Fruit fly (Drosophila melanogaster): ENCODE data around the gene Nepl7.

Nepl7 gene

DNA sequence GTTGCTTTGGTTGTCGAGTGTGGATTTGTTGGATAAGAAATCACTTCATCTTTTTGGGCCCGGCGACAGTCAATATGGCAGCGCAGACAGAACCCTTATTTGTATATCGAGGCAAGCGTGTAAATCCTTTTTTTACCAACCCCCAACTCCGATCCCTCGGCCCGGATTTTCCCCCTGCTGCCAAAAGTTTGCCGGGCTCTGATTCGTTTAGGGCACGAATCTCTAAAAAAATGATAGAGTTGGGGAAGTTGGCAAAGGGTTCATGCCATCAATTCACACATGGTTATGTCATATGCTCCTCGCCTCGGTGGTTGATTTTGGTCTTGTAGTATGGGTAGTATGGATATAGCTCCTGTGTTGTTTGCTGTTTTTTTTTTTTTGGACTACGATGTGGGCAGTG lies 17.3 kb upstream of the Nepl7 start:
- no peak for TF ChIP-seq CTCF (optimal IDR thresholded peaks at IDR 0.05)
- no peak for TF ChIP-seq CG8478 (optimal IDR thresholded peaks at IDR 0.05)

dm6 chr2L:12681603-12682368 lies 12.3 kb upstream of the Nepl7 start:
- TF ChIP-seq CG8478 (optimal IDR thresholded peaks at IDR 0.05) = no peak
- no peak for TF ChIP-seq CTCF (optimal IDR thresholded peaks at IDR 0.05)

DNA sequence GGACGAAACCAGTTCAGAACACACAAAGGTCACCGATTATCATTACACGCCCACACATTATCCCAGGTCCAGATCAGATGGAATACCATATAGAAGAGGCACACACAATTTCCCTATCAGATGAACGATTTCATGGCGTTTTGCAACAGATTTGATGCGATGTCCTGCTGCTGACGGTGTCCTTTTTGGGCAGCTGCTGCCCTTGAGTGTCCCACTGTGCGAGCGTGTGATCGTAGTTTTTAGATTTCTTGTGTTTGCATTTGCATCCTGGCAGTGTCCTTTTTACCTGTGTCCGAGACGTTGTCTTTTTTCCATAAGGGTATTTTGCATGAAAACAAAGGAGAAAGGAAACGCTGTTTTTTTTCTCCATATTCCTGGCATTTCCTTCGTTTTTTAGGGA lies 9.8 kb upstream of the Nepl7 start:
- TF ChIP-seq CTCF (optimal IDR thresholded peaks at IDR 0.05) (no peak), CG8478 (optimal IDR thresholded peaks at IDR 0.05) (no peak)

dm6 chr2L:12678286-12678685 lies 8.8 kb upstream of the Nepl7 start:
- TF ChIP-seq CG8478 (optimal IDR thresholded peaks at IDR 0.05) (no peak), CTCF (optimal IDR thresholded peaks at IDR 0.05) (no peak)

DNA sequence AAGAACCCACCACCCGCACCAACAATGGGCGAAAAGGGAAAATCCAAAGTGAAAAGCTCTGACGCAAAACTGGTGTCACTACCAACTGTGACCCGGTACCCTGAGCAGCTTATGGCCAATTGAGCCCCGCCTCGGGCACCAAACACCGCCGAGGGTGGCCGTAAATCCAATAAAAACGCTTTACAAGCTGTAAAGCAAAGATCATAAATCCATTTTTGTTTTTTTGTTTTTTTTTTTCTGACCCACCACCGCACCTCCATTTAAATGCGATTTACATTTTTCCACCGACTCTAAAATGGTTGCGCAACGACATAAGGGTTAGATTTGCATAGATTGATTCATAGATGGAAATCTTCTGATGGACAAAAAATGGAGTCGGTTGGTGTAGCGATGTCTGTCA lies 4.9 kb upstream of the Nepl7 start:
- no peak for TF ChIP-seq CTCF (optimal IDR thresholded peaks at IDR 0.05)
- TF ChIP-seq CG8478 (optimal IDR thresholded peaks at IDR 0.05) = no peak

- TF ChIP-seq CG8478 (optimal IDR thresholded peaks at IDR 0.05) (no peak), CTCF (optimal IDR thresholded peaks at IDR 0.05) (no peak)
Measured at dm6 chr2L:12672296-12672695, 2.8 kb upstream of the Nepl7 start.

DNA sequence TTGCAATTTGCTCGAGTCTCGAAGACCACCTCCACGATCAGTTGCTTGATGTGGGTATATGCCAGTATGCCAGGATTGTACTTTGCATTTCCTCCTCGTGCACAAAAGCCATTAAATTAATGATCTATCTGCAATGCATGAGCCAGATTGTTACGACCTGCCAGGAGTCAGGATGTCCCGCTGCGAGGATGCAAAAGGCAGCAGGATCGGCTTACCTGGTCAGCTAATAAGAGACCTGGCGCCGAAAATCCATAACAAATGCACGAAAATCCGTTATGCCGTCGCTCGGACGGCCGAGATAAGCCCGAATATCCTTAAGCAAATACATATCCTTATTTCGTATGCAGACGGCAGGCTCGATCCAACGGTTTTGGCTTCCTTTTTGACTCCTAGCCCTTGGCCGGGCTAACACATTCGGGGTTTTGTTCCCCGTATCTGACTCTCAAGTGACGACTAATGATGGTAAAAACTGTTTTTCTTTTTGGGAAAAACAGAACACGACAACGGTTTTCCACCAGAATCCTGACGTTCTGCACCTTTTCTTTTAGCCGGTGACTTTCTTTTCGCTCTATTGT lies 3.4 kb downstream of the Nepl7 start:
- TF ChIP-seq CTCF (optimal IDR thresholded peaks at IDR 0.05) (no peak), CG8478 (optimal IDR thresholded peaks at IDR 0.05) (no peak)

dm6 chr2L:12657337-12657736 lies 12.2 kb downstream of the Nepl7 start:
- TF ChIP-seq CTCF (optimal IDR thresholded peaks at IDR 0.05) (no peak), CG8478 (optimal IDR thresholded peaks at IDR 0.05) (no peak)

DNA sequence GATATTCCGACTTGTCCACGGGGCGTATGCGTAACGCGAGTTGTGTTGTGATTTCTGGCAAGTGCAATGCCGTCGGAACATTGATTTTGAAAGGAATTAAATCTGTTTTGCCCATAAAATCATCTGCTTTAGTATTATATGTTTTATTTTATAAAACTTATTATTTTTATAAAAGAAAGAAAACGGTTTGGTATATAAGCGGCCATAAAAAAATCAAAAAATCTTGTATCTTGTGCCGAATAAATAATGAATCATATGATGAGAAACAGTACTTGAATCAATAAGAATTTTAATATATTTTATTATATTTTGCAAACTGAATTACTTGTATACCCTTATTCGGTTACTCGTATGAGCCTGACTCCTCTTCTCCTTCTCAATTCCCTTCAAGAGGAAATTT lies 12.6 kb downstream of the Nepl7 start, which contains the start of gene pdm2:
Gene pdm2 (plus strand): TSS at position 301 of the 400 bp plus-strand sequence.
- TF ChIP-seq CG8478 (optimal IDR thresholded peaks at IDR 0.05) (no peak), CTCF (optimal IDR thresholded peaks at IDR 0.05) (no peak)

DNA sequence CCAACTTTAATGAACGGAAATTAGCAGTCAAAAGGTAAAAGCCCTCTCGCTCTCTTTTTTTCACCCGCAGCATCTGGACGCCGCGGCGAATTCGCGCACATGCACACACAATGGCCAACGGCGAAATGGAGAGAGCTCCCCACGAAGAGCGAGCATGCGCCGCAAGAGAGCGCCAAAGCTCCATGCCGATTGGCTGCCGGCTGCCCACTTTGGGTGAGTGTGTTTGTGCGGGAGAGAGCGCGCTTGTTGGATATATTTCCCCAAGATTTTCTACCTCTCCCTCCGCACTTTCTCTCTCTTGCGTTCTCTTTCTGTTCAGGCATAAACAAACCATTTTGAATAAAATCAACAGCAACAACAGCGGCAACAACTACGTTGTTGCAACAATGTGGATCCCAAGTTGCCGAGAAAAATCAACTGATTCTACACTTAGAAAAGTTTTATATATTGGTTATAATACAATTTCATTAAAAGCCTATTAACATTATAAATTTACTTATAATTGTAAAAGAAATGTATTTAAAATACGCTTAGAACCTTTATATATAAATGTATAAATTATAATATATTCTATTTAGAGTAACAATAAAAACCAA lies 13.7 kb downstream of the Nepl7 start:
- no peak for TF ChIP-seq CG8478 (optimal IDR thresholded peaks at IDR 0.05)
- TF ChIP-seq CTCF (optimal IDR thresholded peaks at IDR 0.05) = no peak

dm6 chr2L:12651040-12651439 lies 18.5 kb downstream of the Nepl7 start:
- no peak for TF ChIP-seq CTCF (optimal IDR thresholded peaks at IDR 0.05)
- no peak for TF ChIP-seq CG8478 (optimal IDR thresholded peaks at IDR 0.05)

DNA sequence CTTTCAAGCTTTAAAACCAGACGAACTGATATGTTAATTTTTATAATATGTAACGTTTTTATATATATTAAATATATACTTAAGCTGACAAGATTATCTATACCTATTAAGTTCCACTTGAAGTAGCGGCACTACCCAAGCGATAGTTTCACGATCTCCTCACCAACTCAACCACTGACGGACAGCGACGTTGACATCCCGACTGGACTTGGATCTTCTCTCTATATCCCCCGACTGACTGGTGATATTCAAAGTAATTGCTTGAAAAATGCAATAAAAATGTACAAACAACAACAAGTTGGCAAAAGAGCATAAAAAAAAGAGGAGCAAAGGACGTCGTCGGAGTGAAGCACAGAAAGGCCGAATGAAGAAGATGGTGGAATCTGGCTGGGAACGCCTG lies 23.3 kb downstream of the Nepl7 start, which contains the start of gene Ref2:
Gene Ref2 (minus strand): TSS at position 101 of the 400 bp plus-strand sequence.
- TF ChIP-seq CG8478 (optimal IDR thresholded peaks at IDR 0.05) (no peak), CTCF (optimal IDR thresholded peaks at IDR 0.05) (no peak)

dm6 chr2L:12644301-12644700 lies 25.2 kb downstream of the Nepl7 start:
- no peak for TF ChIP-seq CTCF (optimal IDR thresholded peaks at IDR 0.05)
- no peak for TF ChIP-seq CG8478 (optimal IDR thresholded peaks at IDR 0.05)

DNA sequence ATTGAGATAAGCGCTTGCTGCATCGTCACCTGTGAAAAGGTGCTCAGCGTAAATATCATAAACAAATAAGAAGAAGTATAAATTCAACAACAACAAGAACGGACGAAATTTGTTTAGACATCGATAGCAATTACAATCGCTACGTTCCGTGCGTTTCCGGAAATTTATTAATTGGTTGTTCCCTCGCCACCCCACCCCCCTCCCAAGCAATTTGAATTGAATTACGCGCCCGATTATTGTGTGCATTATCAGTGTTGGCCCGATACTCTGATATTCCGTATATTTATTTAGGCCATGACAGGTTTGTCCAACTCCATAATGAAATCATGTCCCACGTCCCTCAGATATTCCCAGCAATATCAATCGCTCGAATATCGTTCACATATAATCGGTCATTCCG lies 28.0 kb downstream of the Nepl7 start:
- TF ChIP-seq CG8478 (optimal IDR thresholded peaks at IDR 0.05) = no peak
- TF ChIP-seq CTCF (optimal IDR thresholded peaks at IDR 0.05) = no peak

- no peak for TF ChIP-seq CG8478 (optimal IDR thresholded peaks at IDR 0.05)
- TF ChIP-seq CTCF (optimal IDR thresholded peaks at IDR 0.05) = no peak
Measured at dm6 chr2L:12633125-12633524, 36.4 kb downstream of the Nepl7 start.

dm6 chr2L:12623099-12623498 lies 46.4 kb downstream of the Nepl7 start:
- TF ChIP-seq CTCF (optimal IDR thresholded peaks at IDR 0.05) (no peak), CG8478 (optimal IDR thresholded peaks at IDR 0.05) (no peak)
